Worm (Caenorhabditis elegans) whole organism, young adult: ENCODE data around the gene C55A6.6.

ENCODE experiments used
- B0035.1 ChIP-seq: sonication (generic microtip); optimal IDR thresholded peaks from 2 replicates; lab custom pipeline; 2016; ENCODE audit warnings: missing genetic modification characterization, mild to moderate bottlenecking, missing compliant biosample characterization, missing genotype, missing genetic modification reagents
- bed-1 ChIP-seq: fragments of 200-800 bp; sonication (Bioruptor generic); IDR thresholded peaks from 2 replicates; pipeline ENCODE4 v1.3.6; 2022; ENCODE audit warnings: missing genetic modification reagents, missing genetic modification characterization, missing compliant biosample characterization
- die-1 ChIP-seq: sonication (generic microtip); optimal IDR thresholded peaks from 2 replicates; lab custom pipeline; 2016; ENCODE audit warnings: missing genotype, mild to moderate bottlenecking, missing genetic modification characterization, missing compliant biosample characterization
- hlh-26 ChIP-seq: fragments of 200-800 bp; sonication (Bioruptor generic); conservative IDR thresholded peaks from 2 replicates; pipeline ENCODE4 v1.3.6; 2022; ENCODE audit warnings: missing genetic modification reagents, missing genetic modification characterization, missing compliant biosample characterization
- madf-3 ChIP-seq: fragments of 200-800 bp; sonication (Bioruptor generic); IDR thresholded peaks from 2 replicates; pipeline ENCODE4 v1.3.6; 2022; ENCODE audit warnings: missing genetic modification reagents, missing genetic modification characterization, missing compliant biosample characterization
- madf-6 ChIP-seq: fragments of 200-800 bp; sonication (Bioruptor generic); IDR thresholded peaks from 2 replicates; pipeline ENCODE4 v1.3.6; 2022; ENCODE audit warnings: missing genetic modification reagents, missing genetic modification characterization, missing compliant biosample characterization
- tbx-9 ChIP-seq: sonication (generic microtip); optimal IDR thresholded peaks from 2 replicates; lab custom pipeline; 2016; ENCODE audit warnings: borderline replicate concordance, missing genetic modification characterization, inconsistent platforms, missing compliant biosample characterization
- unc-62 ChIP-seq: fragments of 150-350 bp; optimal IDR thresholded peaks from 2 replicates; lab custom pipeline; 2014; ENCODE audit warnings: missing biosample characterization, missing genetic modification reagents, missing genetic modification characterization

- TF ChIP-seq madf-6 (no peak), die-1 (tag; lab: Kevin White, UChicago) (no peak), bed-1 (GFP tag; lab: Robert Waterston, UW) (no peak), tbx-9 (tag; lab: Kevin White, UChicago) (no peak), madf-3 (GFP tag; lab: Robert Waterston, UW) (no peak), hlh-26 (no peak), unc-62 (GFP tag; lab: Kevin White, UChicago) (no peak), B0035.1 (no peak)
Measured at ce11 chrV:11528633-11529327, 14.2 kb upstream of the C55A6.6 start.
